Fruit fly (Drosophila melanogaster) whole organism, embryonic: ENCODE results near the gene CG32713.

Source experiments
- Asciz ChIP-seq: fragments of 200-800 bp; sonication (Bioruptor generic); optimal IDR thresholded peaks from 2 replicates; lab custom pipeline; 2017; ENCODE audit warnings: missing biosample characterization, mild to moderate bottlenecking, missing genetic modification characterization, missing genetic modification reagents
- Bgb ChIP-seq: fragments of 200-800 bp; sonication (Bioruptor generic); IDR thresholded peaks from 2 replicates; pipeline ENCODE4 v1.3.6; 2022; ENCODE audit warnings: missing biosample characterization, missing genetic modification characterization; ENCODE audit not compliant: partially characterized antibody
- CG12155 ChIP-seq: fragments of 200-800 bp; sonication (Bioruptor generic); optimal IDR thresholded peaks from 3 replicates; lab custom pipeline; 2016; ENCODE audit warnings: missing biosample characterization, missing genetic modification characterization
- CG13775 ChIP-seq: fragments of 200-800 bp; sonication (Bioruptor generic); optimal IDR thresholded peaks from 3 replicates; lab custom pipeline; 2017; ENCODE audit warnings: missing biosample characterization, mild to moderate bottlenecking, missing genetic modification characterization
- CG16813 ChIP-seq: fragments of 200-800 bp; sonication (Bioruptor generic); IDR thresholded peaks from 3 replicates; pipeline ENCODE4 v1.3.6; 2022; ENCODE audit warnings: missing biosample characterization, missing genetic modification characterization; ENCODE audit not compliant: partially characterized antibody
- CG17328 ChIP-seq: fragments of 200-800 bp; sonication (Bioruptor generic); IDR thresholded peaks from 2 replicates; pipeline ENCODE4 v1.3.6; 2022; ENCODE audit warnings: missing biosample characterization, missing genetic modification characterization
- CG17829 ChIP-seq: fragments of 200-800 bp; optimal IDR thresholded peaks from 2 replicates; lab custom pipeline; 2019; ENCODE audit warnings: missing biosample characterization, mild to moderate bottlenecking, missing genetic modification characterization, moderate library complexity
- CG2120 ChIP-seq: fragments of 200-800 bp; sonication (Bioruptor generic); optimal IDR thresholded peaks from 3 replicates; lab custom pipeline; 2016; ENCODE audit warnings: missing biosample characterization, missing genetic modification characterization
- CG2889 ChIP-seq: fragments of 200-800 bp; sonication (Bioruptor generic); IDR thresholded peaks from 3 replicates; pipeline ENCODE4 v1.3.6; 2022; ENCODE audit warnings: missing biosample characterization, missing genetic modification characterization
- CG33213 ChIP-seq: fragments of 200-800 bp; sonication (Bioruptor generic); optimal IDR thresholded peaks from 3 replicates; lab custom pipeline; 2016; ENCODE audit warnings: missing biosample characterization, missing genetic modification characterization
- CG33557 ChIP-seq: fragments of 200-800 bp; sonication (Bioruptor generic); optimal IDR thresholded peaks from 2 replicates; lab custom pipeline; 2019; ENCODE audit warnings: missing biosample characterization, mild to moderate bottlenecking, missing genetic modification characterization, moderate library complexity
- CG6791 ChIP-seq: fragments of 200-800 bp; sonication (Bioruptor generic); IDR thresholded peaks from 3 replicates; pipeline ENCODE4 v1.3.6; 2022; ENCODE audit warnings: missing biosample characterization, missing genetic modification characterization; ENCODE audit not compliant: partially characterized antibody
- CG6813 ChIP-seq: fragments of 200-800 bp; sonication (Bioruptor generic); optimal IDR thresholded peaks from 2 replicates; lab custom pipeline; 2017; ENCODE audit warnings: missing biosample characterization, missing genetic modification characterization, mild to moderate bottlenecking, moderate library complexity, missing genetic modification reagents
- CG8478 ChIP-seq: fragments of >200 bp; optimal IDR thresholded peaks from 2 replicates; lab custom pipeline; 2018
- CG8924 ChIP-seq: fragments of 200-800 bp; optimal IDR thresholded peaks from 3 replicates; lab custom pipeline; 2019; ENCODE audit warnings: missing biosample characterization, mild to moderate bottlenecking, missing genetic modification characterization, moderate library complexity
- CG9727 ChIP-seq: fragments of 200-800 bp; sonication (Bioruptor generic); optimal IDR thresholded peaks from 3 replicates; lab custom pipeline; 2017; ENCODE audit warnings: missing biosample characterization, mild to moderate bottlenecking, missing genetic modification characterization
- D19A ChIP-seq: fragments of 200-800 bp; optimal IDR thresholded peaks from 3 replicates; lab custom pipeline; 2019; ENCODE audit warnings: missing biosample characterization, mild to moderate bottlenecking, missing genetic modification characterization, moderate library complexity
- Deaf1 ChIP-seq: fragments of 200-800 bp; optimal IDR thresholded peaks from 3 replicates; lab custom pipeline; 2019; ENCODE audit warnings: missing biosample characterization, mild to moderate bottlenecking, missing genetic modification characterization, moderate library complexity
- Dll ChIP-seq: fragments of 200-800 bp; sonication (Bioruptor generic); IDR thresholded peaks from 4 replicates; pipeline ENCODE4 v1.3.6; 2022; ENCODE audit warnings: missing biosample characterization, missing genetic modification characterization; ENCODE audit not compliant: partially characterized antibody
- Ets65A ChIP-seq: fragments of 200-800 bp; sonication (Bioruptor generic); peaks from one replicate; lab custom pipeline; 2016; ENCODE audit warnings: missing biosample characterization, missing genetic modification characterization
- Fer1 ChIP-seq: fragments of 200-800 bp; sonication (Bioruptor generic); optimal IDR thresholded peaks from 2 replicates; lab custom pipeline; 2017; ENCODE audit warnings: missing biosample characterization, mild to moderate bottlenecking, missing genetic modification characterization
- Fer3 ChIP-seq: fragments of 200-800 bp; sonication (Bioruptor generic); optimal IDR thresholded peaks from 2 replicates; lab custom pipeline; 2018; ENCODE audit warnings: missing biosample characterization, mild to moderate bottlenecking, missing genetic modification characterization, moderate library complexity
- Gsc ChIP-seq: fragments of 200-800 bp; sonication (Bioruptor generic); IDR thresholded peaks from 2 replicates; pipeline ENCODE4 v1.3.6; 2022; ENCODE audit warnings: missing biosample characterization, missing genetic modification characterization
- Lhr ChIP-seq: fragments of 200-800 bp; sonication (Bioruptor generic); optimal IDR thresholded peaks from 3 replicates; lab custom pipeline; 2017; ENCODE audit warnings: mild to moderate bottlenecking, missing biosample characterization, missing genetic modification reagents, missing genetic modification characterization
- Med ChIP-seq: fragments of 200-800 bp; sonication (Bioruptor generic); peaks from one replicate; lab custom pipeline; 2016; ENCODE audit warnings: missing biosample characterization, missing genetic modification characterization, mild to moderate bottlenecking, inconsistent platforms, moderate library complexity
- Mes4 ChIP-seq: fragments of 200-800 bp; sonication (Bioruptor generic); optimal IDR thresholded peaks from 2 replicates; lab custom pipeline; 2016; ENCODE audit warnings: missing biosample characterization, missing genetic modification characterization
- Opbp ChIP-seq: fragments of 200-800 bp; sonication (Bioruptor generic); IDR thresholded peaks from 3 replicates; pipeline ENCODE4 v1.3.6; 2022; ENCODE audit warnings: missing biosample characterization, missing genetic modification characterization; ENCODE audit not compliant: partially characterized antibody
- Poxn ChIP-seq: fragments of 200-800 bp; sonication (Bioruptor generic); IDR thresholded peaks from 2 replicates; pipeline ENCODE4 v1.3.6; 2022; ENCODE audit warnings: missing biosample characterization, missing genetic modification characterization
- Sin3A ChIP-seq: fragments of >200 bp; optimal IDR thresholded peaks from 2 replicates; lab custom pipeline; 2018
- Stat92E ChIP-seq, 3 experiments: fragments of >200 bp in 2 of 3; fragments of 200-800 bp in 1 of 3; sonication (Bioruptor generic) in 1 of 3; optimal IDR thresholded peaks; 2 replicates each; lab custom pipeline; 2017 to 2019; ENCODE audit warnings: missing biosample characterization in 3 of 3, missing genetic modification characterization in 3 of 3, mild to moderate bottlenecking in 1 of 3, moderate library complexity in 1 of 3
- abd-A ChIP-seq: fragments of 200-800 bp; sonication (Bioruptor generic); optimal IDR thresholded peaks from 3 replicates; lab custom pipeline; 2019; ENCODE audit warnings: missing biosample characterization, mild to moderate bottlenecking, missing genetic modification characterization, moderate library complexity
- bsh ChIP-seq, 2 experiments: fragments of 200-800 bp; sonication (Bioruptor generic); optimal IDR thresholded peaks; 2 replicates each; lab custom pipeline; 2017 to 2018; ENCODE audit warnings: mild to moderate bottlenecking in 2 of 2, missing biosample characterization in 2 of 2, missing genetic modification characterization in 2 of 2, moderate library complexity in 1 of 2
- crol ChIP-seq: fragments of 200-800 bp; sonication (Bioruptor generic); IDR thresholded peaks from 2 replicates; pipeline ENCODE4 v1.3.6; 2022; ENCODE audit warnings: missing biosample characterization, missing genetic modification characterization
- danr ChIP-seq: fragments of 200-800 bp; sonication (Bioruptor generic); IDR thresholded peaks from 2 replicates; pipeline ENCODE4 v1.3.6; 2022; ENCODE audit warnings: missing biosample characterization, missing genetic modification characterization
- dmrt11E ChIP-seq: fragments of 200-800 bp; sonication (Bioruptor generic); optimal IDR thresholded peaks from 3 replicates; lab custom pipeline; 2018; ENCODE audit warnings: missing biosample characterization, mild to moderate bottlenecking, missing genetic modification characterization, moderate library complexity
- en ChIP-seq: fragments of 200-800 bp; sonication (Bioruptor generic); optimal IDR thresholded peaks from 2 replicates; lab custom pipeline; 2016; ENCODE audit warnings: missing biosample characterization, missing genetic modification characterization
- esg ChIP-seq: fragments of 200-800 bp; sonication (Bioruptor generic); conservative IDR thresholded peaks from 2 replicates; pipeline ENCODE4 v1.3.6; 2022; ENCODE audit warnings: missing biosample characterization, missing genetic modification characterization
- fd102C ChIP-seq: fragments of 200-800 bp; sonication (Bioruptor generic); optimal IDR thresholded peaks from 2 replicates; lab custom pipeline; 2018; ENCODE audit warnings: missing biosample characterization, mild to moderate bottlenecking, missing genetic modification characterization, moderate library complexity
- gfzf ChIP-seq: fragments of 200-800 bp; sonication (Bioruptor generic); optimal IDR thresholded peaks from 2 replicates; lab custom pipeline; 2016; ENCODE audit warnings: missing biosample characterization, mild to moderate bottlenecking, missing genetic modification characterization, moderate library complexity
- gt ChIP-seq: fragments of 200-800 bp; sonication (Bioruptor generic); IDR thresholded peaks from 2 replicates; pipeline ENCODE4 v1.3.6; 2022; ENCODE audit warnings: missing biosample characterization, missing genetic modification characterization
- hbn ChIP-seq: fragments of 200-800 bp; sonication (Bioruptor generic); IDR thresholded peaks from 2 replicates; pipeline ENCODE4 v1.3.6; 2022; ENCODE audit warnings: missing biosample characterization, missing genetic modification characterization; ENCODE audit not compliant: partially characterized antibody
- knrl ChIP-seq: fragments of 200-800 bp; sonication (Bioruptor generic); IDR thresholded peaks from 3 replicates; pipeline ENCODE4 v1.3.6; 2022; ENCODE audit warnings: missing biosample characterization, missing genetic modification characterization; ENCODE audit not compliant: partially characterized antibody
- lbe ChIP-seq: fragments of 200-800 bp; sonication (Bioruptor generic); optimal IDR thresholded peaks from 2 replicates; lab custom pipeline; 2016; ENCODE audit warnings: missing biosample characterization, mild to moderate bottlenecking, missing genetic modification characterization
- maf-S ChIP-seq: fragments of 200-800 bp; sonication (Bioruptor generic); optimal IDR thresholded peaks from 2 replicates; lab custom pipeline; 2016; ENCODE audit warnings: missing biosample characterization, missing genetic modification characterization
- nerfin-1 ChIP-seq: fragments of 200-800 bp; sonication (Bioruptor generic); optimal IDR thresholded peaks from 3 replicates; lab custom pipeline; 2019; ENCODE audit warnings: missing biosample characterization, mild to moderate bottlenecking, missing genetic modification characterization, moderate library complexity
- pfk ChIP-seq: fragments of 200-800 bp; sonication (Bioruptor generic); optimal IDR thresholded peaks from 2 replicates; lab custom pipeline; 2018; ENCODE audit warnings: missing biosample characterization, mild to moderate bottlenecking, missing genetic modification characterization, moderate library complexity
- row ChIP-seq: fragments of 200-800 bp; sonication (Bioruptor generic); IDR thresholded peaks from 3 replicates; pipeline ENCODE4 v1.3.6; 2022; ENCODE audit warnings: missing biosample characterization, missing genetic modification characterization
- sqz ChIP-seq: fragments of 200-800 bp; sonication (Bioruptor generic); optimal IDR thresholded peaks from 3 replicates; lab custom pipeline; 2018; ENCODE audit warnings: missing biosample characterization, mild to moderate bottlenecking, missing genetic modification characterization
- tgo ChIP-seq: fragments of 200-800 bp; sonication (Bioruptor generic); IDR thresholded peaks from 3 replicates; pipeline ENCODE4 v1.3.6; 2022; ENCODE audit warnings: missing biosample characterization, missing genetic modification characterization

The CG32713 gene

dm6 chrX:8436656-8437284, 20.7 kb downstream of the CG32713 start, which contains the start of gene CG1440 (continued):
- TF ChIP-seq hbn (GFP tag; lab: Robert Waterston, UW) = no peak
- peak; percentile 17 for TF ChIP-seq Sin3A
- TF ChIP-seq CG8924 (tag; lab: Kevin White, UChicago) = peak; percentile 73
- 0 out of 3 replicates have a peak, but pooled peaks have one; percentile 31 for TF ChIP-seq CG2889
- TF ChIP-seq sqz = peak; percentile 81
- TF ChIP-seq Lhr = peak; percentile 60
- peak; percentile 24 for TF ChIP-seq dmrt11E
- peak; percentile 16 for TF ChIP-seq CG13775
- peak; percentile 21 for TF ChIP-seq Mes4 (GFP tag; lab: Kevin White, UChicago)
- TF ChIP-seq Fer1 = peak; percentile 20
- no peak for TF ChIP-seq esg (GFP tag; lab: Robert Waterston, UW)
- no peak for TF ChIP-seq crol (GFP tag; lab: Robert Waterston, UW)
- no peak for TF ChIP-seq Poxn (GFP tag; lab: Robert Waterston, UW)
- peak; percentile 41 for TF ChIP-seq lbe (GFP tag; lab: Kevin White, UChicago)
- TF ChIP-seq Med (GFP tag; lab: Kevin White, UChicago) = peak; percentile 91
- peak; percentile 16 for TF ChIP-seq CG17829
- TF ChIP-seq bsh (GFP tag; optimal IDR thresholded peaks at IDR 0.05; lab: Kevin White, UChicago) = peak in 1 of 2 experiments; percentile 46
- TF ChIP-seq tgo = no peak
- TF ChIP-seq Opbp (GFP tag; lab: Robert Waterston, UW) = 0 out of 3 replicates have a peak, but pooled peaks have one; percentile 15

dm6 chrX:8433709-8434108, 23.7 kb downstream of the CG32713 start, which contains the start of gene CG32712:
TSS of gene CG32712 (minus strand) at chrX:8433809.
- TF ChIP-seq CG8478 (lab: Kevin White, UChicago) = no peak
- TF ChIP-seq gt (GFP tag; lab: Robert Waterston, UW) = no peak
- no peak for TF ChIP-seq CG33557
- TF ChIP-seq abd-A (tag; lab: Kevin White, UChicago) = no peak
- TF ChIP-seq Deaf1 (tag; lab: Kevin White, UChicago) = no peak
- TF ChIP-seq nerfin-1 (tag; lab: Kevin White, UChicago) = no peak
- no peak for TF ChIP-seq D19A
- TF ChIP-seq CG16813 (GFP tag; lab: Robert Waterston, UW) = no peak
- no peak for TF ChIP-seq pfk
- TF ChIP-seq CG2120 = no peak
- no peak for TF ChIP-seq gfzf (GFP tag; lab: Kevin White, UChicago)
- no peak for TF ChIP-seq danr
- no peak for TF ChIP-seq fd102C (GFP tag; lab: Kevin White, UChicago)
- TF ChIP-seq Asciz (GFP tag; lab: Kevin White, UChicago) = no peak
- no peak for TF ChIP-seq en (GFP tag; lab: Kevin White, UChicago)
- TF ChIP-seq Stat92E (GFP tag; optimal IDR thresholded peaks at IDR 0.05; lab: Kevin White, UChicago) = no peak
- TF ChIP-seq Gsc (GFP tag; lab: Robert Waterston, UW) = no peak
- no peak for TF ChIP-seq Bgb (GFP tag; lab: Robert Waterston, UW)

- TF ChIP-seq Asciz (GFP tag; lab: Kevin White, UChicago) (no peak), CG6791 (GFP tag; lab: Robert Waterston, UW) (peak; percentile 40; the same call in 1 of the 3 replicates), maf-S (GFP tag; lab: Kevin White, UChicago) (no peak), CG12155 (GFP tag; lab: Kevin White, UChicago) (no peak), CG6813 (GFP tag; lab: Kevin White, UChicago) (no peak), Fer3 (no peak), Dll (GFP tag; lab: Robert Waterston, UW) (peak; percentile 62; the same call in 2 of the 4 replicates), Ets65A (GFP tag; lab: Kevin White, UChicago) (no peak), CG17328 (GFP tag; lab: Robert Waterston, UW) (no peak), knrl (0 out of 3 replicates have a peak, but pooled peaks have one; percentile 7), CG9727 (GFP tag; lab: Kevin White, UChicago) (no peak), CG33213 (GFP tag; lab: Kevin White, UChicago) (no peak), row (GFP tag; lab: Robert Waterston, UW) (peak; percentile 36; the same call in 1 of the 3 replicates)
Measured at dm6 chrX:8422643-8423042, 34.8 kb downstream of the CG32713 start.
